Worm (Caenorhabditis elegans) whole organism, midembryonic: ENCODE measurements around the gene mrpl-16.

Source experiments
- T22C8.4 ChIP-seq: fragments of 200-800 bp; sonication (Bioruptor generic); IDR thresholded peaks from 2 replicates; pipeline ENCODE4 v1.3.6; 2022; ENCODE audit warnings: missing genetic modification characterization, missing compliant biosample characterization
- flt-1 ChIP-seq: fragments of 200-800 bp; sonication (Bioruptor generic); IDR thresholded peaks from 2 replicates; pipeline ENCODE4 v1.3.6; 2022; ENCODE audit warnings: missing genetic modification characterization, missing compliant biosample characterization
- ref-1 ChIP-seq: fragments of 200-800 bp; sonication (Bioruptor generic); conservative IDR thresholded peaks from 2 replicates; pipeline ENCODE4 v1.3.6; 2022; ENCODE audit warnings: missing genetic modification reagents, missing genetic modification characterization, missing compliant biosample characterization
- tab-1 ChIP-seq: fragments of 200-800 bp; sonication (Bioruptor generic); IDR thresholded peaks from 2 replicates; pipeline ENCODE4 v1.3.6; 2022; ENCODE audit warnings: missing genetic modification characterization, missing compliant biosample characterization
- ztf-29 ChIP-seq: fragments of 200-800 bp; sonication (Bioruptor generic); IDR thresholded peaks from 2 replicates; pipeline ENCODE4 v1.3.6; 2022; ENCODE audit warnings: missing genetic modification reagents, missing genetic modification characterization, missing compliant biosample characterization

DNA sequence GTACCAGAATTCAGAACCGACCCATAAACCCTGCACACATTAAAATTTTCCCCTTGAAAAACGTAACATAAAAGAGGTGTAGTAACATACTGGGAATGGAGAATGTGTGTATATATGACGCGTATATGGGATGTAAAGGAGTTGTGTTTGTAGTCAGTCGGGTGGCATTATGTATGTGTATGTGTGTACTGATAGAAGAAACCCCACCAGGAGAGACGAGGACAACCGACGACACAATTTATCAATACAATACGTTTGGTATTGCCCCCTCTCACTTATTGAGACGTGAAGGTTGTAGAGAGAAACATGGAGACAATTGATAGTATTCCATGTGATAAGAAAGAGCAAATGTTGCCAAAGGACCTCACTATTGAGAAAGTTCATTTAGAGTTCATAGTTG, 36.1 kb upstream of the mrpl-16 start:
- no peak for TF ChIP-seq flt-1
- no peak for TF ChIP-seq ref-1 (GFP tag; lab: Robert Waterston, UW)
- TF ChIP-seq ztf-29 (GFP tag; lab: Robert Waterston, UW): no peak
- TF ChIP-seq T22C8.4 (GFP tag; lab: Robert Waterston, UW): no peak
- TF ChIP-seq tab-1 (GFP tag; lab: Robert Waterston, UW): no peak
